Worm (Caenorhabditis elegans): ENCODE results near the gene pfk-1.1.

DNA sequence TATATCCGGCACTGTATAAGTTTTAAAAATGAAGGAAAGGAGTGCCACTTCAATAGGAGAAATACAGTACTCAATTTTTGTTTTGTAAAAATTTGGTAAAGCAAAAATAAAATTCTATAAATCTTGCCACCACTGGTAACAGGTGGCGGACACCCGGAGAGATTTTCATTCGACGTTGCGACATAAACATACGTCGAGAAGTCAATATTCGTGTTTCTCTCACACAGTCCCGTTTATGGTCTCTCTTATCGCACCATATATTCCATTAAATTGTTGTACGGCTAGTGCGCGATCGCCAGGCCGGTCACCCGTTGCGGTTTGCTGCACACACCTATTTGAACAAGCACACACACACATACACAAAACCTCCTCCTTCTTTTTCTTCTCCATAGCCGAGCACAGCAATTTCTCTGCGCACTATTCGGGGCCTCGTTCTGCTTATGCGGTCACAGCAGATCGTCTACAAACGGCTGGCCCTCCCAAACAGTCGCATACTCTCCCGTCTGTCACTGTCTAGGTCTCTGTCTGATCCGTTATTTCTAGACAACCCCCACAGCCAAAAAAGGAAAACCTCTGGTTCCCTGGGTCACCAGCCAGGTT lies 39.7 kb upstream of the pfk-1.1 start:
- TF ChIP-seq let-607 (tag; optimal IDR thresholded peaks at IDR 0.05) (no peak), nhr-120 (GFP tag; IDR thresholded peaks at IDR 0.05) (no peak), mel-28 (tag; optimal IDR thresholded peaks at IDR 0.05; ENCODE audit: borderline replicate concordance) (no peak), unc-62 (GFP tag; optimal IDR thresholded peaks at IDR 0.05) (no peak), snpc-4 (GFP tag; optimal IDR thresholded peaks at IDR 0.05) (no peak), snpc-4 (tag; optimal IDR thresholded peaks at IDR 0.05) (no peak)
